Worm (Caenorhabditis elegans): ENCODE measurements around the gene nhr-208.

ce11 chrV:12098123-12098522 is 4.0 kb downstream of the nhr-208 start, which contains the start of gene nhr-209:
- TF ChIP-seq ref-1 (GFP tag; conservative IDR thresholded peaks at IDR 0.05) (no peak), tab-1 (GFP tag; IDR thresholded peaks at IDR 0.05) (no peak), T22C8.4 (GFP tag; IDR thresholded peaks at IDR 0.05) (no peak), flt-1 (GFP tag; IDR thresholded peaks at IDR 0.05) (no peak), ztf-29 (GFP tag; IDR thresholded peaks at IDR 0.05) (no peak), klf-2 (GFP tag; conservative IDR thresholded peaks at IDR 0.05) (no peak)

Data from whole organism, midembryonic.